Fruit fly (Drosophila melanogaster) whole organism, embryonic: Measurements from ENCODE around the gene Mrm2.

ENCODE experiments used
- CG12071 ChIP-seq: fragments of 200-800 bp; sonication (Bioruptor generic); optimal IDR thresholded peaks from 3 replicates; lab custom pipeline; 2018; ENCODE audit warnings: missing biosample characterization, mild to moderate bottlenecking, missing genetic modification characterization
- CG12769 ChIP-seq: fragments of 200-800 bp; sonication (Bioruptor generic); optimal IDR thresholded peaks from 2 replicates; lab custom pipeline; 2019; ENCODE audit warnings: missing biosample characterization, mild to moderate bottlenecking, missing genetic modification characterization, moderate library complexity
- CG12942 ChIP-seq: fragments of 200-800 bp; sonication (Bioruptor generic); optimal IDR thresholded peaks from 3 replicates; lab custom pipeline; 2016; ENCODE audit warnings: missing biosample characterization, missing genetic modification characterization
- CG13775 ChIP-seq: fragments of 200-800 bp; sonication (Bioruptor generic); optimal IDR thresholded peaks from 3 replicates; lab custom pipeline; 2017; ENCODE audit warnings: missing biosample characterization, mild to moderate bottlenecking, missing genetic modification characterization
- CG14050 ChIP-seq: fragments of 200-800 bp; sonication (Bioruptor generic); IDR thresholded peaks from 3 replicates; pipeline ENCODE4 v1.3.6; 2022; ENCODE audit warnings: missing biosample characterization, missing genetic modification characterization
- CG15479 ChIP-seq: fragments of 200-800 bp; sonication (Bioruptor generic); optimal IDR thresholded peaks from 3 replicates; lab custom pipeline; 2019; ENCODE audit warnings: missing biosample characterization, mild to moderate bottlenecking, missing genetic modification characterization, moderate library complexity
- CG16813 ChIP-seq: fragments of 200-800 bp; sonication (Bioruptor generic); IDR thresholded peaks from 3 replicates; pipeline ENCODE4 v1.3.6; 2022; ENCODE audit warnings: missing biosample characterization, missing genetic modification characterization; ENCODE audit not compliant: partially characterized antibody
- CG18262 ChIP-seq: fragments of 200-800 bp; optimal IDR thresholded peaks from 3 replicates; lab custom pipeline; 2019; ENCODE audit warnings: missing biosample characterization, mild to moderate bottlenecking, missing genetic modification characterization, moderate library complexity
- CG2120 ChIP-seq: fragments of 200-800 bp; sonication (Bioruptor generic); optimal IDR thresholded peaks from 3 replicates; lab custom pipeline; 2016; ENCODE audit warnings: missing biosample characterization, missing genetic modification characterization
- CG32532 ChIP-seq: fragments of 200-800 bp; sonication (Bioruptor generic); IDR thresholded peaks from 2 replicates; pipeline ENCODE4 v1.3.6; 2022; ENCODE audit warnings: missing biosample characterization, missing genetic modification characterization
- CG3407 ChIP-seq: fragments of 200-800 bp; sonication (Bioruptor generic); optimal IDR thresholded peaks from 2 replicates; lab custom pipeline; 2018; ENCODE audit warnings: missing biosample characterization, mild to moderate bottlenecking, missing genetic modification characterization
- CG34376 ChIP-seq: fragments of 200-800 bp; sonication (Bioruptor generic); optimal IDR thresholded peaks from 2 replicates; lab custom pipeline; 2018; ENCODE audit warnings: missing biosample characterization, mild to moderate bottlenecking, missing genetic modification characterization
- CG34422 ChIP-seq: fragments of 200-800 bp; sonication (Bioruptor generic); IDR thresholded peaks from 3 replicates; pipeline ENCODE4 v1.3.6; 2022; ENCODE audit warnings: missing biosample characterization, missing genetic modification characterization
- CG3838 ChIP-seq: fragments of 200-800 bp; sonication (Bioruptor generic); optimal IDR thresholded peaks from 3 replicates; lab custom pipeline; 2016; ENCODE audit warnings: missing biosample characterization, missing genetic modification characterization
- CG3995 ChIP-seq: fragments of 200-800 bp; sonication (Bioruptor generic); optimal IDR thresholded peaks from 3 replicates; lab custom pipeline; 2016; ENCODE audit warnings: missing biosample characterization, missing genetic modification characterization
- CG6254 ChIP-seq: fragments of 200-800 bp; sonication (Bioruptor generic); optimal IDR thresholded peaks from 3 replicates; lab custom pipeline; 2017; ENCODE audit warnings: mild to moderate bottlenecking, missing biosample characterization, missing genetic modification reagents, missing genetic modification characterization
- CG7786 ChIP-seq: fragments of 200-800 bp; sonication (Bioruptor generic); optimal IDR thresholded peaks from 2 replicates; lab custom pipeline; 2016; ENCODE audit warnings: missing biosample characterization, missing genetic modification characterization
- CG7963 ChIP-seq: fragments of 200-800 bp; sonication (Bioruptor generic); IDR thresholded peaks from 3 replicates; pipeline ENCODE4 v1.3.6; 2022; ENCODE audit warnings: missing biosample characterization, missing genetic modification characterization; ENCODE audit not compliant: partially characterized antibody
- CG8290 ChIP-seq, 3 experiments: fragments of 200-800 bp; sonication (Bioruptor generic); optimal IDR thresholded peaks; 2 replicates each; lab custom pipeline; 2016 to 2019; ENCODE audit warnings: missing biosample characterization in 3 of 3, missing genetic modification characterization in 3 of 3, mild to moderate bottlenecking in 2 of 3, moderate library complexity in 1 of 3
- CG9215 ChIP-seq: fragments of 200-800 bp; sonication (Bioruptor generic); IDR thresholded peaks from 2 replicates; pipeline ENCODE4 v1.3.6; 2022; ENCODE audit warnings: missing biosample characterization, missing genetic modification characterization
- CG9437 ChIP-seq: fragments of 200-800 bp; sonication (Bioruptor generic); optimal IDR thresholded peaks from 2 replicates; lab custom pipeline; 2018; ENCODE audit warnings: missing biosample characterization, mild to moderate bottlenecking, missing genetic modification characterization
- CG9727 ChIP-seq: fragments of 200-800 bp; sonication (Bioruptor generic); optimal IDR thresholded peaks from 3 replicates; lab custom pipeline; 2017; ENCODE audit warnings: missing biosample characterization, mild to moderate bottlenecking, missing genetic modification characterization
- Camta ChIP-seq: fragments of 200-800 bp; sonication (Bioruptor generic); optimal IDR thresholded peaks from 2 replicates; lab custom pipeline; 2016; ENCODE audit warnings: missing biosample characterization, missing genetic modification characterization
- Dll ChIP-seq: fragments of 200-800 bp; sonication (Bioruptor generic); IDR thresholded peaks from 4 replicates; pipeline ENCODE4 v1.3.6; 2022; ENCODE audit warnings: missing biosample characterization, missing genetic modification characterization; ENCODE audit not compliant: partially characterized antibody
- H15 ChIP-seq: fragments of 200-800 bp; sonication (Bioruptor generic); IDR thresholded peaks from 3 replicates; pipeline ENCODE4 v1.3.6; 2022; ENCODE audit warnings: missing biosample characterization, missing genetic modification characterization
- Hand ChIP-seq: fragments of 200-800 bp; sonication (Bioruptor generic); optimal IDR thresholded peaks from 2 replicates; lab custom pipeline; 2017; ENCODE audit warnings: mild to moderate bottlenecking, missing biosample characterization, missing genetic modification reagents, missing genetic modification characterization
- Hmr ChIP-seq: fragments of 200-800 bp; sonication (Bioruptor generic); optimal IDR thresholded peaks from 3 replicates; lab custom pipeline; 2017; ENCODE audit warnings: mild to moderate bottlenecking, missing biosample characterization, missing genetic modification reagents, missing genetic modification characterization
- Lim3 ChIP-seq: fragments of 200-800 bp; sonication (Bioruptor generic); IDR thresholded peaks from 2 replicates; pipeline ENCODE4 v1.3.6; 2022; ENCODE audit warnings: missing biosample characterization, missing genetic modification characterization
- Med ChIP-seq: fragments of 200-800 bp; sonication (Bioruptor generic); peaks from one replicate; lab custom pipeline; 2016; ENCODE audit warnings: missing biosample characterization, missing genetic modification characterization, mild to moderate bottlenecking, inconsistent platforms, moderate library complexity
- Sox102F ChIP-seq: fragments of 200-800 bp; sonication (Bioruptor generic); optimal IDR thresholded peaks from 2 replicates; lab custom pipeline; 2018; ENCODE audit warnings: missing biosample characterization, mild to moderate bottlenecking, missing genetic modification characterization, moderate library complexity
- caup ChIP-seq: fragments of 200-800 bp; sonication (Bioruptor generic); optimal IDR thresholded peaks from 3 replicates; lab custom pipeline; 2017; ENCODE audit warnings: missing biosample characterization, mild to moderate bottlenecking, missing genetic modification characterization, moderate library complexity; ENCODE audit not compliant: severe bottlenecking
- exex ChIP-seq: fragments of 200-800 bp; sonication (Bioruptor generic); optimal IDR thresholded peaks from 4 replicates; lab custom pipeline; 2018; ENCODE audit warnings: missing biosample characterization, mild to moderate bottlenecking, missing genetic modification characterization, moderate library complexity
- fd3F ChIP-seq: fragments of 200-800 bp; sonication (Bioruptor generic); optimal IDR thresholded peaks from 2 replicates; lab custom pipeline; 2018; ENCODE audit warnings: missing biosample characterization, mild to moderate bottlenecking, missing genetic modification characterization, moderate library complexity
- gcm ChIP-seq: fragments of 200-800 bp; sonication (Bioruptor generic); optimal IDR thresholded peaks from 2 replicates; lab custom pipeline; 2019; ENCODE audit warnings: missing biosample characterization, mild to moderate bottlenecking, missing genetic modification characterization, moderate library complexity
- grau ChIP-seq: fragments of 200-800 bp; optimal IDR thresholded peaks from 3 replicates; lab custom pipeline; 2019; ENCODE audit warnings: missing biosample characterization, mild to moderate bottlenecking, missing genetic modification characterization, moderate library complexity
- gsb-n ChIP-seq: fragments of 200-800 bp; sonication (Bioruptor generic); optimal IDR thresholded peaks from 3 replicates; lab custom pipeline; 2018; ENCODE audit warnings: missing biosample characterization, mild to moderate bottlenecking, missing genetic modification characterization
- insv ChIP-seq, 2 experiments: fragments of 200-800 bp; sonication (Bioruptor generic); optimal IDR thresholded peaks; 3 replicates each; lab custom pipeline; 2016 to 2018; ENCODE audit warnings: missing biosample characterization in 2 of 2, missing genetic modification characterization in 2 of 2
- jigr1 ChIP-seq: fragments of 200-800 bp; sonication (Bioruptor generic); IDR thresholded peaks from 3 replicates; pipeline ENCODE4 v1.3.6; 2022; ENCODE audit warnings: missing biosample characterization, missing genetic modification characterization
- lilli ChIP-seq: fragments of 200-800 bp; sonication (Bioruptor generic); optimal IDR thresholded peaks from 3 replicates; lab custom pipeline; 2016; ENCODE audit warnings: missing biosample characterization, missing genetic modification characterization
- lmd ChIP-seq: fragments of 200-800 bp; sonication (Bioruptor generic); IDR thresholded peaks from 2 replicates; pipeline ENCODE4 v1.3.6; 2022; ENCODE audit warnings: missing biosample characterization, missing genetic modification characterization
- mam ChIP-seq: fragments of 200-800 bp; sonication (Bioruptor generic); optimal IDR thresholded peaks from 3 replicates; lab custom pipeline; 2016; ENCODE audit warnings: missing biosample characterization, missing genetic modification characterization
- nom ChIP-seq: fragments of 200-800 bp; sonication (Bioruptor generic); optimal IDR thresholded peaks from 2 replicates; lab custom pipeline; 2017; ENCODE audit warnings: missing biosample characterization, missing genetic modification characterization, mild to moderate bottlenecking, moderate library complexity, missing genetic modification reagents
- org-1 ChIP-seq: fragments of 200-800 bp; sonication (Bioruptor generic); optimal IDR thresholded peaks from 2 replicates; lab custom pipeline; 2017; ENCODE audit warnings: missing biosample characterization, missing genetic modification characterization
- peb ChIP-seq: fragments of 200-800 bp; sonication (Bioruptor generic); IDR thresholded peaks from 2 replicates; pipeline ENCODE4 v1.3.6; 2022; ENCODE audit warnings: missing biosample characterization, missing genetic modification characterization
- row ChIP-seq: fragments of 200-800 bp; sonication (Bioruptor generic); IDR thresholded peaks from 3 replicates; pipeline ENCODE4 v1.3.6; 2022; ENCODE audit warnings: missing biosample characterization, missing genetic modification characterization
- sd ChIP-seq: fragments of 200-800 bp; sonication (Bioruptor generic); optimal IDR thresholded peaks from 3 replicates; lab custom pipeline; 2018; ENCODE audit warnings: missing biosample characterization, mild to moderate bottlenecking, missing genetic modification characterization, moderate library complexity
- sens ChIP-seq: fragments of 200-800 bp; sonication (Bioruptor generic); peaks from one replicate; lab custom pipeline; 2016; ENCODE audit warnings: missing biosample characterization, missing genetic modification characterization
- sug ChIP-seq: fragments of 200-800 bp; optimal IDR thresholded peaks from 2 replicates; lab custom pipeline; 2019; ENCODE audit warnings: missing biosample characterization, mild to moderate bottlenecking, missing genetic modification characterization, moderate library complexity
- tap ChIP-seq: fragments of 200-800 bp; optimal IDR thresholded peaks from 3 replicates; lab custom pipeline; 2019; ENCODE audit warnings: missing biosample characterization, mild to moderate bottlenecking, missing genetic modification characterization, moderate library complexity

The Mrm2 gene

DNA sequence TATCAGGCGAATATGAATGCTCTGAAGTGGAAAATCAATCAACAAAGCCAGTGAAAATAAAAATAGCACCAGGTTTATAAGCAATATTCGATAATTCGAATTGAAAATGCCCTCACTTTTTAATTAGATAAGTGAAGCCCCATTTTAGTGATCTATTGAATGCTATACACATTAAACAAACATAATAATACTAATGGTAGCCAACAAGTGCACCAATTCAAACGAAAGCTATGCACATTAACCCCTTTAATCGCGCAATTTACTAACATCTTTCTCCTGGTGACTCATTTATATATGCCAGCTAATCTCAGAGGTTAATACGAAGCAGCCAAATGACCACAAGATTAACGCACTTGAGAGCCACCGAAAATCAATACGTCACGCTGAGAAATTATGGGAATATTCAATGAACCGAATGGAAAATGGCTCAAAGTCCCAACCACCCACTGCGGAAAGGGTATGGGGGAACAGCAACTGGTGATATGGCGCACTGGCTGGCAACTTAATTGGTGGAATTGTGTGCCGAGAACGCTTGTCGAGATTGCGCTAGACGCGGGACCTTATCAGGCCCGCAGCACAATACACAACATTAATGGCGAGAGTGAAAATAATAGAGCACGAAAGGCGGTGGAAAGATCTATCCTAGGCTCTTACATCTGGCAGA is 1.9 kb upstream of the Mrm2 start (continued):
- TF ChIP-seq sug (tag; lab: Kevin White, UChicago) = peak; percentile 76
- TF ChIP-seq Hand = peak; percentile 28
- TF ChIP-seq row (GFP tag; lab: Robert Waterston, UW) = peak; percentile 63
- TF ChIP-seq Lim3 (GFP tag; lab: Robert Waterston, UW) = no peak
- TF ChIP-seq CG32532 (GFP tag; lab: Robert Waterston, UW) = 0 out of 2 replicates have a peak, but pooled peaks have one; percentile 26
- TF ChIP-seq gcm (GFP tag; lab: Kevin White, UChicago) = peak; percentile 28
- peak; percentile 32 for TF ChIP-seq org-1 (GFP tag; lab: Kevin White, UChicago)
- TF ChIP-seq CG14050 (GFP tag; lab: Robert Waterston, UW) = no peak
- TF ChIP-seq CG16813 (GFP tag; lab: Robert Waterston, UW) = no peak
- peak; percentile 1 for TF ChIP-seq Sox102F (GFP tag; lab: Kevin White, UChicago)
- TF ChIP-seq sd (tag; lab: Kevin White, UChicago) = peak; percentile 8
- TF ChIP-seq CG9437 (GFP tag; lab: Kevin White, UChicago) = peak; percentile 12
- no peak for TF ChIP-seq CG6254 (GFP tag; lab: Kevin White, UChicago)
- peak; percentile 39 for TF ChIP-seq Hmr (GFP tag; lab: Kevin White, UChicago)
- peak; percentile 70 for TF ChIP-seq CG12769 (tag; lab: Kevin White, UChicago)
- no peak for TF ChIP-seq jigr1 (GFP tag; lab: Robert Waterston, UW)
- peak; percentile 5 for TF ChIP-seq CG7786 (GFP tag; lab: Kevin White, UChicago)
- TF ChIP-seq CG9727 = peak; percentile 25
- TF ChIP-seq CG9215 (GFP tag; lab: Robert Waterston, UW) = 0 out of 2 replicates have a peak, but pooled peaks have one; percentile 8
- TF ChIP-seq nom (GFP tag; lab: Kevin White, UChicago) = peak; percentile 68
- TF ChIP-seq CG7963 (GFP tag; lab: Robert Waterston, UW) = no peak
- TF ChIP-seq fd3F (GFP tag; lab: Kevin White, UChicago) = no peak
- peak; percentile 11 for TF ChIP-seq CG15479 (GFP tag; lab: Kevin White, UChicago)
- TF ChIP-seq lmd (GFP tag; lab: Robert Waterston, UW) = 0 out of 2 replicates have a peak, but pooled peaks have one; percentile 24
- TF ChIP-seq H15 (GFP tag; lab: Robert Waterston, UW) = no peak
- TF ChIP-seq peb (GFP tag; lab: Robert Waterston, UW) = no peak
- no peak for TF ChIP-seq tap (tag; lab: Kevin White, UChicago)
- no peak for TF ChIP-seq insv (GFP tag; optimal IDR thresholded peaks at IDR 0.05; lab: Kevin White, UChicago)
- TF ChIP-seq CG34376 (GFP tag; lab: Kevin White, UChicago) = peak; percentile 50
- TF ChIP-seq Camta (GFP tag; lab: Kevin White, UChicago) = no peak
- peak; percentile 32 for TF ChIP-seq CG2120 (GFP tag; lab: Kevin White, UChicago)
- peak; percentile 18 for TF ChIP-seq CG12071 (GFP tag; lab: Kevin White, UChicago)
- TF ChIP-seq exex (tag; lab: Kevin White, UChicago) = peak; percentile 89
- no peak for TF ChIP-seq Dll (GFP tag; lab: Robert Waterston, UW)
- TF ChIP-seq CG3407 (GFP tag; lab: Kevin White, UChicago) = no peak
- TF ChIP-seq sens = peak; percentile 46
- TF ChIP-seq CG8290 (GFP tag; optimal IDR thresholded peaks at IDR 0.05; lab: Kevin White, UChicago) = no peak
- peak in 1 of 2 experiments; percentile 30 for TF ChIP-seq CG8290 (tag; optimal IDR thresholded peaks at IDR 0.05; lab: Kevin White, UChicago)
- TF ChIP-seq caup (GFP tag; lab: Kevin White, UChicago) = peak; percentile 18
- TF ChIP-seq lilli = peak; percentile 8
- 0 out of 3 replicates have a peak, but pooled peaks have one; percentile 30 for TF ChIP-seq CG34422 (GFP tag; lab: Robert Waterston, UW)
- peak; percentile 20 for TF ChIP-seq CG18262 (tag; lab: Kevin White, UChicago)
- TF ChIP-seq grau (tag; lab: Kevin White, UChicago) = peak; percentile 18
- peak; percentile 83 for TF ChIP-seq Med (GFP tag; lab: Kevin White, UChicago)
- no peak for TF ChIP-seq CG3995 (GFP tag; lab: Kevin White, UChicago)
- TF ChIP-seq CG3838 = no peak
- peak; percentile 14 for TF ChIP-seq mam (GFP tag; lab: Kevin White, UChicago)
- TF ChIP-seq CG13775 (GFP tag; lab: Kevin White, UChicago) = no peak
- TF ChIP-seq gsb-n = no peak
- no peak for TF ChIP-seq CG12942 (GFP tag; lab: Kevin White, UChicago)
